Worm (Caenorhabditis elegans) whole organism, L4 larva: Measurements from ENCODE around the gene exos-2.

Source experiments
- F49E8.2 ChIP-seq: sonication (generic microtip); optimal IDR thresholded peaks from 2 replicates; lab custom pipeline; 2016; ENCODE audit warnings: missing compliant biosample characterization, mild to moderate bottlenecking, missing genetic modification characterization, borderline replicate concordance
- R02D3.7 ChIP-seq: fragments of 150-350 bp; sonication (generic microtip); optimal IDR thresholded peaks from 3 replicates; lab custom pipeline; 2014; ENCODE audit warnings: missing biosample characterization, missing genetic modification characterization
- Y48G9A.11 ChIP-seq: fragments of 200-800 bp; sonication (Bioruptor generic); IDR thresholded peaks from 2 replicates; pipeline ENCODE4 v1.3.6; 2022; ENCODE audit warnings: missing genetic modification reagents, missing genetic modification characterization, missing compliant biosample characterization
- ZK546.5 ChIP-seq, 2 experiments: sonication (generic microtip); optimal IDR thresholded peaks; 2 replicates each; lab custom pipeline; 2017; ENCODE audit warnings: missing biosample characterization in 2 of 2, missing genetic modification characterization in 2 of 2
- ama-1 ChIP-seq: fragments of 150-350 bp; optimal IDR thresholded peaks from 2 replicates; lab custom pipeline; 2014; ENCODE audit warnings: inconsistent platforms, mixed read lengths
- jun-1 ChIP-seq: fragments of 150-350 bp; optimal IDR thresholded peaks from 2 replicates; lab custom pipeline; 2014; ENCODE audit warnings: missing biosample characterization, missing genetic modification reagents, missing genetic modification characterization
- lsy-2 ChIP-seq, 2 experiments: fragments of 150-350 bp in 1 of 2; sonication (generic microtip) in 1 of 2; optimal IDR thresholded peaks; 2 replicates each; lab custom pipeline; 2014 to 2017; ENCODE audit warnings: missing biosample characterization in 2 of 2, missing genetic modification characterization in 2 of 2
- nhr-41 ChIP-seq: fragments of 200-800 bp; sonication (Bioruptor generic); IDR thresholded peaks from 2 replicates; pipeline ENCODE4 v1.3.6; 2022; ENCODE audit warnings: missing genetic modification reagents, missing genetic modification characterization, missing compliant biosample characterization
- pqm-1 ChIP-seq: sonication (generic microtip); optimal IDR thresholded peaks from 2 replicates; lab custom pipeline; 2017; ENCODE audit warnings: missing biosample characterization, missing genetic modification characterization
- spr-3 ChIP-seq: fragments of 200-800 bp; sonication (Bioruptor generic); optimal IDR thresholded peaks from 2 replicates; lab custom pipeline; 2018; ENCODE audit warnings: mild to moderate bottlenecking, missing genetic modification characterization, missing compliant biosample characterization
- unc-62 ChIP-seq, 3 experiments: fragments of 150-350 bp in 1 of 3; sonication (generic microtip); optimal IDR thresholded peaks in 2 of 3; peaks in 1 of 3; 1 replicate in 1 of 3; 2 replicates in 2 of 3; lab custom pipeline; 2014 to 2017; ENCODE audit warnings: missing biosample characterization in 3 of 3, missing genetic modification characterization in 3 of 3, missing genetic modification reagents in 3 of 3, missing genotype in 1 of 3
- zip-11 ChIP-seq: fragments of 200-800 bp; sonication (Bioruptor generic); IDR thresholded peaks from 2 replicates; pipeline ENCODE4 v1.3.6; 2022; ENCODE audit warnings: missing genetic modification characterization, missing compliant biosample characterization

DNA sequence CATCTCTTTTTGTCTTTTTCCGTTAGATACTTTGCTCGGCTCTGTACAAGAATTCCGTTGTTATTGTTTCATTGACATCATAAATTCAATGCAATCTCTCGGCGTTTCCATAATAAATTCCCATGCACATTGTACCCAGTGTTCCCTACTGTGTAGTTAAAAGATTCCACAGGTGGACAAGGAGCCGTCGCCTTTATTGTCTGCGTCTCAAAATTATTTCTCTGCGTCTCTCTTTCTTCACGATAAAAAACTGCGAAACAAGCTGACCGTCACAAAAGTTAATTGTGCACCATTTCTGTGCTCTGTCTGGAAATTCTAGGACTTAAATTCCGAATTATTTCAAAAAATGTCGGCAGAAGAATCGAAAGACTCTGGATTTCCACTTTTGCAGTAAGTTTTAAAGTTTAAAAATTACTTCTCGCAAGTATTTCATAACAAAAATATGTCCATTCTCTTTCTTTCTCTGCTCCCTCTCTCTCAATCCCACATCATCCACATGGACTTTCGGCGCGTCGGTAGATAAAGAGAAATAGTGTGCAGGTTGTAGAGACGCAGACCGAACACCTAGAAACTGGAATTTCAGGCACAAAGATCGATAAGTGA lies 26.8 kb downstream of the exos-2 start:
- TF ChIP-seq jun-1 = no peak
- no peak for TF ChIP-seq lsy-2 (tag; optimal IDR thresholded peaks at IDR 0.05; lab: Kevin White, UChicago)
- TF ChIP-seq nhr-41 (GFP tag; lab: Robert Waterston, UW) = no peak
- TF ChIP-seq unc-62 (GFP tag; optimal IDR thresholded peaks at IDR 0.05 in 1 of 2; lab: Kevin White, UChicago) = peak in 1 of 2 experiments; percentile 40
- no peak for TF ChIP-seq unc-62 (tag; optimal IDR thresholded peaks at IDR 0.05; lab: Kevin White, UChicago)
- TF ChIP-seq spr-3 (GFP tag; lab: Kevin White, UChicago) = no peak
- no peak for TF ChIP-seq Y48G9A.11
- no peak for TF ChIP-seq ama-1 (lab: Kevin White, UChicago)
- TF ChIP-seq F49E8.2 (tag; lab: Kevin White, UChicago) = no peak
- TF ChIP-seq pqm-1 = no peak
- TF ChIP-seq ZK546.5 (tag; optimal IDR thresholded peaks at IDR 0.05; lab: Kevin White, UChicago) = no peak
- no peak for TF ChIP-seq R02D3.7 (tag; lab: Kevin White, UChicago)
- no peak for TF ChIP-seq zip-11 (GFP tag; lab: Robert Waterston, UW)
